Worm (Caenorhabditis elegans): ENCODE data around the gene pygo-1.
"Not testable (repeated sequence)": the region's sequence is repeated elsewhere in the genome, so short reads cannot be mapped to it uniquely, and the experiment has no call there.

The pygo-1 gene

ce11 chrIV:5055964-5056588, 27.0 kb upstream of the pygo-1 start, which contains the start of gene msp-55:
msp-55 (minus strand) TSS chrIV:5056014.
- no peak for TF ChIP-seq nhr-25 (tag; optimal IDR thresholded peaks at IDR 0.05)
- TF ChIP-seq ceh-16 (tag; optimal IDR thresholded peaks at IDR 0.05) = no peak
- TF ChIP-seq mbf-1 (tag; optimal IDR thresholded peaks at IDR 0.05) = no peak
- TF ChIP-seq dmd-4 (tag; optimal IDR thresholded peaks at IDR 0.05) = no peak
- TF ChIP-seq snpc-4 (tag; optimal IDR thresholded peaks at IDR 0.05) = no peak
- no peak for TF ChIP-seq nhr-10 (tag; optimal IDR thresholded peaks at IDR 0.05)
- TF ChIP-seq unc-62 (GFP tag; optimal IDR thresholded peaks at IDR 0.05) = no peak
- TF ChIP-seq unc-55 (GFP tag; optimal IDR thresholded peaks at IDR 0.05) = no peak
- TF ChIP-seq C34F6.9 (tag; optimal IDR thresholded peaks at IDR 0.05) = no peak
- no peak for TF ChIP-seq sma-3 (GFP tag; optimal IDR thresholded peaks at IDR 0.05)
- TF ChIP-seq alr-1 (tag; optimal IDR thresholded peaks at IDR 0.05) = no peak
- TF ChIP-seq elt-3 (tag; optimal IDR thresholded peaks at IDR 0.05) = no peak
- TF ChIP-seq mdl-1 (tag; optimal IDR thresholded peaks at IDR 0.05) = no peak

ce11 chrIV:5060984-5061383, 22.1 kb upstream of the pygo-1 start, which contains the start of gene C09B9.7:
C09B9.7 (minus strand) TSS chrIV:5061084.
- no peak for TF ChIP-seq sma-3 (GFP tag; optimal IDR thresholded peaks at IDR 0.05)
- TF ChIP-seq crh-2 (tag; optimal IDR thresholded peaks at IDR 0.05) = no peak
- TF ChIP-seq lin-11 (tag; optimal IDR thresholded peaks at IDR 0.05) = no peak
- TF ChIP-seq unc-62 (GFP tag; optimal IDR thresholded peaks at IDR 0.05) = no peak
- TF ChIP-seq alr-1 (tag; optimal IDR thresholded peaks at IDR 0.05) = no peak
- no peak for TF ChIP-seq R02D3.7 (tag; optimal IDR thresholded peaks at IDR 0.05)
- TF ChIP-seq lin-39 (tag; optimal IDR thresholded peaks at IDR 0.05) = no peak
- no peak for TF ChIP-seq C34F6.9 (tag; optimal IDR thresholded peaks at IDR 0.05)
- no peak for TF ChIP-seq zag-1 (tag; optimal IDR thresholded peaks at IDR 0.05)
- TF ChIP-seq nhr-10 (tag; optimal IDR thresholded peaks at IDR 0.05) = no peak
- TF ChIP-seq nhr-77 (tag; optimal IDR thresholded peaks at IDR 0.05) = no peak
- TF ChIP-seq snpc-4 (tag; optimal IDR thresholded peaks at IDR 0.05) = no peak
- no peak for TF ChIP-seq Y55F3AM.14 (GFP tag; optimal IDR thresholded peaks at IDR 0.05)
- TF ChIP-seq sem-4 (tag; optimal IDR thresholded peaks at IDR 0.05) = no peak
- no peak for TF ChIP-seq egl-27 (tag; optimal IDR thresholded peaks at IDR 0.05)
- TF ChIP-seq nhr-11 (tag; optimal IDR thresholded peaks at IDR 0.05) = no peak
- no peak for TF ChIP-seq ceh-82 (tag; optimal IDR thresholded peaks at IDR 0.05)
- no peak for TF ChIP-seq ZK546.5 (tag; optimal IDR thresholded peaks at IDR 0.05)
- TF ChIP-seq nhr-12 (tag; optimal IDR thresholded peaks at IDR 0.05) = no peak
- no peak for TF ChIP-seq nhr-25 (tag; optimal IDR thresholded peaks at IDR 0.05)

ce11 chrIV:5062278-5062677, 20.8 kb upstream of the pygo-1 start, which contains the start of gene msp-57:
msp-57 (plus strand) TSS chrIV:5062578.
- TF ChIP-seq snpc-4 (tag; optimal IDR thresholded peaks at IDR 0.05); unc-62 (GFP tag; optimal IDR thresholded peaks at IDR 0.05); gmeb-1 (tag; optimal IDR thresholded peaks at IDR 0.05): not testable (repeated sequence)

ce11 chrIV:5063297-5063696, 19.8 kb upstream of the pygo-1 start:
- TF ChIP-seq snpc-4 (tag; optimal IDR thresholded peaks at IDR 0.05) = peak; percentile 93
- peak; percentile 11 for TF ChIP-seq nhr-21 (tag; optimal IDR thresholded peaks at IDR 0.05)
- no peak for TF ChIP-seq skn-1 (tag; optimal IDR thresholded peaks at IDR 0.05)
- TF ChIP-seq lsy-2 (tag; optimal IDR thresholded peaks at IDR 0.05) = peak in 1 of 2 experiments; percentile 46
- peak; percentile 63 for TF ChIP-seq ama-1 (optimal IDR thresholded peaks at IDR 0.05)
- no peak for TF ChIP-seq egl-27 (tag; optimal IDR thresholded peaks at IDR 0.05)
- no peak for TF ChIP-seq fos-1 (tag; optimal IDR thresholded peaks at IDR 0.05)
- TF ChIP-seq lin-13 (GFP tag; optimal IDR thresholded peaks at IDR 0.05) = peak; percentile 30
- TF ChIP-seq R02D3.7 (tag; optimal IDR thresholded peaks at IDR 0.05) = no peak
- peak; percentile 28 for TF ChIP-seq sma-9 (GFP tag; optimal IDR thresholded peaks at IDR 0.05)
- no peak for TF ChIP-seq sma-9 (tag; optimal IDR thresholded peaks at IDR 0.05)
- peak; percentile 61 for TF ChIP-seq sma-3 (GFP tag; optimal IDR thresholded peaks at IDR 0.05)

- not testable (repeated sequence) for TF ChIP-seq nhr-25, R02D3.7, mbf-1 (tag; optimal IDR thresholded peaks at IDR 0.05)
Measured at ce11 chrIV:5064961-5065360, 18.1 kb upstream of the pygo-1 start, which contains the start of gene msp-53. msp-53 (minus strand) TSS chrIV:5065061.
